Worm (Caenorhabditis elegans) whole organism, early embryonic: Measurements from ENCODE around the gene C50H11.13.

Experiments used
- ama-1 ChIP-seq: fragments of 150-350 bp; optimal IDR thresholded peaks from 2 replicates; lab custom pipeline; 2014
- flt-1 ChIP-seq: fragments of 200-800 bp; sonication (Bioruptor generic); IDR thresholded peaks from 2 replicates; pipeline ENCODE4 v1.3.6; 2022; ENCODE audit warnings: missing genetic modification characterization, missing compliant biosample characterization
- sea-1 ChIP-seq: fragments of 200-800 bp; sonication (Bioruptor generic); conservative IDR thresholded peaks from 2 replicates; pipeline ENCODE4 v1.3.6; 2022; ENCODE audit warnings: missing genetic modification characterization, missing compliant biosample characterization

DNA sequence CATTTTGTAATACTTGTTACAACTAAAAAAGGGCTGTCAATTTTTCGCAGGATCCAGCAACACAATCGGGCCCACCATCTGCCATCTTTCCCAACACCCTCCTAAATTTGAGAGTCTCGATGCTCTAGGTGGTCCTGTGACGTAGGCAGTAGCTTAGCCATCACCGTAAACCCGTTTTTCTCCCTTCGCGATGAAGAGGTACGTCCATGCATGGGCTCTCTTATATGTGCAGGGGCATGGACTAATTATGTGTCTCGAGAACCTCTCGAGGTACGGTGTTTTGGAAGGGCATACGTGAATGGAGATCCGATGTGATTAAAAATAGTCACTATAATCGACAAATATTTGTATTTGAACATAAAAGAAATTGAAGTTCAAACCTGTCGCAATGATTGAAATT, 30.5 kb downstream of the C50H11.13 start:
- TF ChIP-seq ama-1 (no peak), flt-1 (GFP tag; lab: Robert Waterston, UW) (no peak), sea-1 (GFP tag; lab: Robert Waterston, UW) (no peak)
